Worm (Caenorhabditis elegans) whole organism, L3 larva: ENCODE results near the gene F49C5.7.

ENCODE experiments used
- ceh-16 ChIP-seq: sonication (generic microtip); optimal IDR thresholded peaks from 2 replicates; lab custom pipeline; 2017; ENCODE audit warnings: missing biosample characterization, missing genetic modification characterization
- egl-27 ChIP-seq: sonication (generic microtip); optimal IDR thresholded peaks from 4 replicates; lab custom pipeline; 2017; ENCODE audit warnings: missing biosample characterization, missing genetic modification reagents, missing genetic modification characterization
- tbx-2 ChIP-seq: sonication (generic microtip); optimal IDR thresholded peaks from 2 replicates; lab custom pipeline; 2016; ENCODE audit warnings: mild to moderate bottlenecking, missing genetic modification characterization, missing compliant biosample characterization

DNA sequence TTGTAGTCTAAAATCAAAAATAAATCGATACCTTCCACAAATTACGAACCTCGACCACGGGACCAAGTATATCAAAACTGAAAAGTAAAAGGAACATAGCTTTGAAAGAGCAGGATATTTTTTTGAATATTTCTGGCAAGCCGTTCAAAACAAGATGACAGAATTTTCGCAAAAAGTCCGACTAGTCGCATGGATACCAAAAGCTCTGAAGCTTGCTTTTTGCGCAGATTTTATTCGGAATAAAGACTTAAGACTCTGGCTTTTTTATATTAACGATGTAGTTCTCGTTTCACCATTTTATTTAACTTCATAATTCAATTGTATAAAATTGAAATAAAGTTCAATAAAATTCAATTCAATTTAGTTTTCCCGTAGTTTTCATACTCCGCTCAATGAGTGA is 7.6 kb downstream of the F49C5.7 start, which contains the start of gene Y38E10A.2:
- TF ChIP-seq ceh-16 (tag; lab: Kevin White, UChicago) (no peak), tbx-2 (tag; lab: Kevin White, UChicago) (no peak), egl-27 (no peak)
